Worm (Caenorhabditis elegans): Measurements from ENCODE around the gene F21D5.3.

F21D5.3 gene

ce11 chrIV:8743654-8744332 is 13.2 kb downstream of the F21D5.3 start, which contains the start of gene F21D5.7:
TSS of gene F21D5.7 (minus strand) at chrIV:8743704.
- TF ChIP-seq nhr-232 (tag; optimal IDR thresholded peaks at IDR 0.05) (no peak), F13H6.1 (tag; optimal IDR thresholded peaks at IDR 0.05) (no peak), ceh-6 (GFP tag; optimal IDR thresholded peaks at IDR 0.05) (no peak), ets-4 (tag; optimal IDR thresholded peaks at IDR 0.05) (peak; percentile 6), C08G9.2 (tag; optimal IDR thresholded peaks at IDR 0.05) (no peak), unc-42 (tag; optimal IDR thresholded peaks at IDR 0.05) (peak; percentile 6), hlh-30 (tag; optimal IDR thresholded peaks at IDR 0.05; ENCODE audit: insufficient read depth) (peak; percentile 38), zip-5 (tag; optimal IDR thresholded peaks at IDR 0.05) (no peak), eyg-1 (tag; optimal IDR thresholded peaks at IDR 0.05) (no peak), elt-4 (tag; optimal IDR thresholded peaks at IDR 0.05) (no peak), lin-11 (tag; optimal IDR thresholded peaks at IDR 0.05) (no peak), nfya-1 (tag; optimal IDR thresholded peaks at IDR 0.05) (peak; percentile 46), pha-2 (tag; optimal IDR thresholded peaks at IDR 0.05) (no peak), ama-1 (optimal IDR thresholded peaks at IDR 0.05) (no peak), lim-6 (tag; optimal IDR thresholded peaks at IDR 0.05) (no peak), syd-9 (tag; optimal IDR thresholded peaks at IDR 0.05) (no peak)

ce11 chrIV:8745591-8746302 is 15.1 kb downstream of the F21D5.3 start, which contains the start of the genes F20C5.7 and parg-1:
TSS of gene F20C5.7 (minus strand) at chrIV:8745691.
TSS of gene parg-1 (plus strand) at chrIV:8746252.
- TF ChIP-seq ceh-19 (GFP tag; optimal IDR thresholded peaks at IDR 0.05): no peak

- TF ChIP-seq pqm-1 (tag; optimal IDR thresholded peaks at IDR 0.05) (no peak), hlh-15 (tag; optimal IDR thresholded peaks at IDR 0.05) (no peak), nfya-1 (tag; optimal IDR thresholded peaks at IDR 0.05) (peak; percentile 73)
Measured at ce11 chrIV:8748967-8749366, 18.4 kb downstream of the F21D5.3 start.

ce11 chrIV:8752492-8752891 is 21.9 kb downstream of the F21D5.3 start:
- TF ChIP-seq nhr-11 (tag; optimal IDR thresholded peaks at IDR 0.05) (no peak), nhr-232 (tag; optimal IDR thresholded peaks at IDR 0.05) (no peak), ref-2 (tag; optimal IDR thresholded peaks at IDR 0.05) (no peak), elt-4 (tag; optimal IDR thresholded peaks at IDR 0.05) (no peak), dmd-4 (tag; optimal IDR thresholded peaks at IDR 0.05; ENCODE audit: borderline replicate concordance) (no peak), ztf-16 (tag; optimal IDR thresholded peaks at IDR 0.05) (no peak), C38D4.7 (GFP tag; optimal IDR thresholded peaks at IDR 0.05) (no peak), hlh-13 (GFP tag; optimal IDR thresholded peaks at IDR 0.05) (no peak), syd-9 (tag; optimal IDR thresholded peaks at IDR 0.05) (no peak), che-1 (tag; optimal IDR thresholded peaks at IDR 0.05) (no peak), madf-2 (tag; optimal IDR thresholded peaks at IDR 0.05) (no peak), ceh-34 (tag; optimal IDR thresholded peaks at IDR 0.05) (no peak), fkh-10 (GFP tag; optimal IDR thresholded peaks at IDR 0.05) (no peak), ceh-48 (tag; optimal IDR thresholded peaks at IDR 0.05) (no peak), zip-5 (tag; optimal IDR thresholded peaks at IDR 0.05) (no peak)

ce11 chrIV:8754146-8754545 is 23.5 kb downstream of the F21D5.3 start:
- TF ChIP-seq ama-1 (optimal IDR thresholded peaks at IDR 0.05): no peak
- no peak for TF ChIP-seq madf-2 (tag; optimal IDR thresholded peaks at IDR 0.05)
- TF ChIP-seq ceh-30 (tag; optimal IDR thresholded peaks at IDR 0.05): no peak
- TF ChIP-seq tbx-2 (tag; optimal IDR thresholded peaks at IDR 0.05): no peak
- no peak for TF ChIP-seq ceh-22 (tag; optimal IDR thresholded peaks at IDR 0.05)
- TF ChIP-seq pax-1 (tag; optimal IDR thresholded peaks at IDR 0.05): no peak
- no peak for TF ChIP-seq hlh-30 (tag; optimal IDR thresholded peaks at IDR 0.05; ENCODE audit: insufficient read depth)
- no peak for TF ChIP-seq unc-3 (GFP tag; conservative IDR thresholded peaks at IDR 0.05)
- TF ChIP-seq unc-3 (tag; optimal IDR thresholded peaks at IDR 0.05): no peak
- TF ChIP-seq ets-4 (tag; optimal IDR thresholded peaks at IDR 0.05): no peak
- TF ChIP-seq hlh-13 (GFP tag; optimal IDR thresholded peaks at IDR 0.05): no peak
- TF ChIP-seq ztf-16 (tag; optimal IDR thresholded peaks at IDR 0.05): no peak
- no peak for TF ChIP-seq ttx-3 (tag; optimal IDR thresholded peaks at IDR 0.05)
- no peak for TF ChIP-seq pha-4 (tag; optimal IDR thresholded peaks at IDR 0.05)
